Fruit fly (Drosophila melanogaster) whole organism, adult: ENCODE measurements around the gene ArfGAP3.

Source experiments
- CG12768 ChIP-seq: fragments of 200-800 bp; sonication (Bioruptor generic); optimal IDR thresholded peaks from 2 replicates; lab custom pipeline; 2017; ENCODE audit warnings: missing biosample characterization, missing genetic modification characterization, mild to moderate bottlenecking, moderate library complexity, missing genetic modification reagents
- CG1620 ChIP-seq: fragments of 200-800 bp; sonication (Bioruptor generic); optimal IDR thresholded peaks from 2 replicates; lab custom pipeline; 2016; ENCODE audit warnings: missing biosample characterization, missing genetic modification characterization
- CG33017 ChIP-seq: fragments of 200-800 bp; sonication (Bioruptor generic); optimal IDR thresholded peaks from 2 replicates; lab custom pipeline; 2018; ENCODE audit warnings: missing biosample characterization, mild to moderate bottlenecking, missing genetic modification characterization, moderate library complexity
- CG7045 ChIP-seq: fragments of 200-800 bp; sonication (Bioruptor generic); optimal IDR thresholded peaks from 2 replicates; lab custom pipeline; 2017; ENCODE audit warnings: missing biosample characterization, mild to moderate bottlenecking, missing genetic modification characterization
- Clk ChIP-seq: fragments of 200-800 bp; sonication (Bioruptor generic); optimal IDR thresholded peaks from 2 replicates; lab custom pipeline; 2017; ENCODE audit warnings: missing biosample characterization, missing genetic modification characterization
- cnc ChIP-seq, 2 experiments: fragments of >200 bp; optimal IDR thresholded peaks; 2 replicates each; lab custom pipeline; 2017
- kay ChIP-seq: fragments of 200-800 bp; sonication (Bioruptor generic); peaks from one replicate; lab custom pipeline; 2016; ENCODE audit warnings: missing biosample characterization, missing genetic modification characterization, borderline replicate concordance

- TF ChIP-seq CG1620 (GFP tag; lab: Kevin White, UChicago) = no peak
- no peak for TF ChIP-seq cnc (optimal IDR thresholded peaks at IDR 0.05; lab: Kevin White, UChicago)
- TF ChIP-seq kay (GFP tag; lab: Kevin White, UChicago) = no peak
- no peak for TF ChIP-seq CG7045 (GFP tag; lab: Kevin White, UChicago)
- TF ChIP-seq CG12768 (GFP tag; lab: Kevin White, UChicago) = no peak
- TF ChIP-seq Clk (GFP tag; lab: Kevin White, UChicago) = no peak
- no peak for TF ChIP-seq CG33017 (tag; lab: Kevin White, UChicago)
These were observed 52.3 kb downstream of the ArfGAP3 start for dm6 chr3L:22665110-22665509.
